Worm (Caenorhabditis elegans): ENCODE measurements around the gene mrpl-16.

DNA sequence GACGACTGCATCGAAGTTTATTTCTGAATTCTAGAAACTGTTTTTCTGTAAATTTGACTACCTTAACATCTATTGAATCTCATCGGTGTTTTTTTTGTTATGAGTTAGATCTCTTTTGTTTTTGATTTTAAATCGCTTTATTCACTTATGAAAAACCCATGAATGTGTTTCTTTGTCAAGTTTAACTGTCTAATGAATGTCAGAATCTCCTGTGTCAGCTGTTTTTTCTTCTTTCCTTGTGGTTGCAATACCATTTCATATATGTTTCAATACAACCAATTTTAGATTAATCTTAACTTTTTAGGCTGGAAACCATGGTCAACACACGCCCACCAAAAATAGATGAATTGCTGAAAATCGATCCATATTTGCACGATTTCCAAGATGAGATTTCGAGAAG is 9.1 kb upstream of the mrpl-16 start, which contains the start of gene T04A8.7:
- no peak for TF ChIP-seq hlh-6 (tag; optimal IDR thresholded peaks at IDR 0.05)
- no peak for TF ChIP-seq syd-9 (tag; optimal IDR thresholded peaks at IDR 0.05)
- no peak for TF ChIP-seq unc-42 (tag; optimal IDR thresholded peaks at IDR 0.05)
- no peak for TF ChIP-seq npax-4 (tag; optimal IDR thresholded peaks at IDR 0.05)
- TF ChIP-seq ceh-48 (tag; optimal IDR thresholded peaks at IDR 0.05), result no peak
- TF ChIP-seq K02D7.2 (tag; optimal IDR thresholded peaks at IDR 0.05), result no peak
- TF ChIP-seq ceh-45 (GFP tag; IDR thresholded peaks at IDR 0.05), result no peak
- no peak for TF ChIP-seq ama-1 (optimal IDR thresholded peaks at IDR 0.05)
- no peak for TF ChIP-seq fkh-10 (GFP tag; optimal IDR thresholded peaks at IDR 0.05)
- no peak for TF ChIP-seq nhr-11 (tag; optimal IDR thresholded peaks at IDR 0.05)
- TF ChIP-seq ceh-34 (tag; optimal IDR thresholded peaks at IDR 0.05), result no peak
- no peak for TF ChIP-seq F13H6.1 (tag; optimal IDR thresholded peaks at IDR 0.05)
- TF ChIP-seq pqm-1 (tag; optimal IDR thresholded peaks at IDR 0.05), result no peak
- TF ChIP-seq pha-4 (tag; optimal IDR thresholded peaks at IDR 0.05), result no peak
